Worm (Caenorhabditis elegans): ENCODE results near the gene C13A2.9.

C13A2.9 gene

ce11 chrV:7230847-7231246 lies 33.1 kb downstream of the C13A2.9 start, which contains the start of the genes gei-6 and krr-1 (continued):
- TF ChIP-seq ttx-3 (tag; optimal IDR thresholded peaks at IDR 0.05), result peak; percentile 86
- TF ChIP-seq tbx-7 (tag; optimal IDR thresholded peaks at IDR 0.05), result peak; percentile 31
- TF ChIP-seq madf-2 (tag; optimal IDR thresholded peaks at IDR 0.05), result peak; percentile 77
- TF ChIP-seq pax-1 (tag; optimal IDR thresholded peaks at IDR 0.05), result no peak
- peak; percentile 91 for TF ChIP-seq pat-9 (tag; optimal IDR thresholded peaks at IDR 0.05)
- TF ChIP-seq zip-5 (tag; optimal IDR thresholded peaks at IDR 0.05), result peak; percentile 75
- TF ChIP-seq ceh-6 (GFP tag; optimal IDR thresholded peaks at IDR 0.05), result peak; percentile 65
- peak; percentile 85 for TF ChIP-seq pha-2 (tag; optimal IDR thresholded peaks at IDR 0.05)
- peak; percentile 87 for TF ChIP-seq odd-2 (tag; optimal IDR thresholded peaks at IDR 0.05)
- TF ChIP-seq sdc-2 (tag; optimal IDR thresholded peaks at IDR 0.05), result peak; percentile 35
- peak; percentile 82 for TF ChIP-seq K02D7.2 (tag; optimal IDR thresholded peaks at IDR 0.05)
- peak; percentile 55; the same call in 1 of the 2 replicates for TF ChIP-seq ceh-45 (GFP tag; IDR thresholded peaks at IDR 0.05)
- peak; percentile 61 for TF ChIP-seq ceh-2 (tag; optimal IDR thresholded peaks at IDR 0.05)
- TF ChIP-seq Y22D7AL.16 (tag; optimal IDR thresholded peaks at IDR 0.05), result peak; percentile 82
- peak; percentile 60 for TF ChIP-seq nhr-232 (tag; optimal IDR thresholded peaks at IDR 0.05)
- no peak for TF ChIP-seq ets-4 (tag; optimal IDR thresholded peaks at IDR 0.05)

- TF ChIP-seq ama-1 (optimal IDR thresholded peaks at IDR 0.05) (peak; percentile 63), odd-2 (tag; optimal IDR thresholded peaks at IDR 0.05) (no peak)
These were observed 38.0 kb downstream of the C13A2.9 start for ce11 chrV:7225894-7226293.

- TF ChIP-seq pha-2 (tag; optimal IDR thresholded peaks at IDR 0.05) (no peak), elt-4 (tag; optimal IDR thresholded peaks at IDR 0.05) (no peak), ceh-30 (tag; optimal IDR thresholded peaks at IDR 0.05) (no peak), ceh-24 (tag; optimal IDR thresholded peaks at IDR 0.05) (no peak), T23F11.4 (GFP tag; optimal IDR thresholded peaks at IDR 0.05) (no peak), C08G9.2 (tag; optimal IDR thresholded peaks at IDR 0.05) (no peak), ceh-19 (GFP tag; optimal IDR thresholded peaks at IDR 0.05) (no peak), tbx-2 (tag; optimal IDR thresholded peaks at IDR 0.05) (no peak), ceh-6 (GFP tag; optimal IDR thresholded peaks at IDR 0.05) (no peak), gmeb-2 (tag; optimal IDR thresholded peaks at IDR 0.05) (no peak), sdc-2 (tag; optimal IDR thresholded peaks at IDR 0.05) (no peak), ceh-2 (tag; optimal IDR thresholded peaks at IDR 0.05) (no peak), fkh-10 (GFP tag; optimal IDR thresholded peaks at IDR 0.05) (no peak), hlh-30 (tag; optimal IDR thresholded peaks at IDR 0.05; ENCODE audit: insufficient read depth) (no peak)
These were observed 39.0 kb downstream of the C13A2.9 start, which contains the start of gene fkb-3 for ce11 chrV:7224947-7225346. Gene fkb-3, plus strand, starts transcription at chrV:7225223.

- TF ChIP-seq zip-5 (tag; optimal IDR thresholded peaks at IDR 0.05) (no peak), hlh-30 (tag; optimal IDR thresholded peaks at IDR 0.05; ENCODE audit: insufficient read depth) (no peak), fax-1 (tag; optimal IDR thresholded peaks at IDR 0.05) (no peak), ref-2 (tag; optimal IDR thresholded peaks at IDR 0.05) (no peak), pha-2 (tag; optimal IDR thresholded peaks at IDR 0.05) (no peak), ceh-14 (tag; optimal IDR thresholded peaks at IDR 0.05) (no peak), fkh-10 (GFP tag; optimal IDR thresholded peaks at IDR 0.05) (no peak), ztf-16 (tag; optimal IDR thresholded peaks at IDR 0.05) (no peak), che-1 (tag; optimal IDR thresholded peaks at IDR 0.05) (no peak)
These were observed 39.6 kb downstream of the C13A2.9 start for ce11 chrV:7224353-7224752.

ce11 chrV:7223941-7224340 lies 40.0 kb downstream of the C13A2.9 start, which contains the start of gene C13F10.1:
Gene C13F10.1, plus strand, starts transcription at chrV:7224078.
- no peak for TF ChIP-seq ceh-30 (tag; optimal IDR thresholded peaks at IDR 0.05)
- peak; percentile 46 for TF ChIP-seq unc-42 (tag; optimal IDR thresholded peaks at IDR 0.05)
- TF ChIP-seq pag-3 (tag; optimal IDR thresholded peaks at IDR 0.05; ENCODE audit: borderline replicate concordance), result no peak
- peak; percentile 22 for TF ChIP-seq nfya-1 (tag; optimal IDR thresholded peaks at IDR 0.05)
- TF ChIP-seq rnt-1 (tag; optimal IDR thresholded peaks at IDR 0.05), result peak; percentile 31
- no peak for TF ChIP-seq elt-2 (tag; optimal IDR thresholded peaks at IDR 0.05)
- peak; percentile 82 for TF ChIP-seq unc-55 (GFP tag; optimal IDR thresholded peaks at IDR 0.05)
- TF ChIP-seq ceh-19 (GFP tag; optimal IDR thresholded peaks at IDR 0.05), result no peak
- peak; percentile 16 for TF ChIP-seq ceh-31 (tag; optimal IDR thresholded peaks at IDR 0.05)
- TF ChIP-seq ceh-34 (tag; optimal IDR thresholded peaks at IDR 0.05), result peak; percentile 26
- no peak for TF ChIP-seq pax-1 (tag; optimal IDR thresholded peaks at IDR 0.05)
- peak; percentile 38 for TF ChIP-seq ceh-48 (tag; optimal IDR thresholded peaks at IDR 0.05)
